Fruit fly (Drosophila melanogaster): ENCODE measurements around the gene CG5885.

- TF ChIP-seq h (optimal IDR thresholded peaks at IDR 0.05) (no peak), ttk (optimal IDR thresholded peaks at IDR 0.05) (no peak), insv (optimal IDR thresholded peaks at IDR 0.05) (no peak)
Measured at dm6 chr2L:9921401-9921800, 3.3 kb upstream of the CG5885 start, which contains the start of gene CG4592.

Measured in Kc167 (cell line).